Worm (Caenorhabditis elegans) whole organism, L4 larva: ENCODE data around the gene F37H8.6.
A peak's percentile ranks its signal among the peaks of the same experiment; 100 is the strongest.

ENCODE experiments used
- aha-1 ChIP-seq: fragments of 150-350 bp; peaks from one replicate; lab custom pipeline; 2014; ENCODE audit warnings: missing biosample characterization, missing genetic modification characterization
- ceh-82 ChIP-seq: sonication (generic microtip); optimal IDR thresholded peaks from 2 replicates; lab custom pipeline; 2017; ENCODE audit warnings: missing biosample characterization, missing genetic modification characterization
- dmd-6 ChIP-seq: fragments of 200-800 bp; sonication (Bioruptor generic); IDR thresholded peaks from 2 replicates; pipeline ENCODE4 v1.3.6; 2022; ENCODE audit warnings: missing genetic modification reagents, missing genetic modification characterization, missing compliant biosample characterization
- dve-1 ChIP-seq: sonication (generic microtip); optimal IDR thresholded peaks from 2 replicates; lab custom pipeline; 2017; ENCODE audit warnings: antibody characterized with exemption, mild to moderate bottlenecking, missing genetic modification characterization, missing compliant biosample characterization; ENCODE audit not compliant: insufficient read depth
- gei-8 ChIP-seq: fragments of 200-800 bp; sonication (Bioruptor generic); optimal IDR thresholded peaks from 2 replicates; lab custom pipeline; 2018; ENCODE audit warnings: mild to moderate bottlenecking, missing genetic modification characterization, missing compliant biosample characterization
- hlh-30 ChIP-seq: sonication (generic microtip); optimal IDR thresholded peaks from 2 replicates; lab custom pipeline; 2017; ENCODE audit warnings: antibody characterized with exemption, mild to moderate bottlenecking, missing genetic modification characterization, missing compliant biosample characterization; ENCODE audit not compliant: insufficient read depth
- lin-13 ChIP-seq: fragments of 150-350 bp; optimal IDR thresholded peaks from 2 replicates; lab custom pipeline; 2014; ENCODE audit warnings: missing biosample characterization, missing genetic modification reagents, missing genetic modification characterization
- lin-38 ChIP-seq: fragments of 200-800 bp; sonication (Bioruptor generic); IDR thresholded peaks from 2 replicates; pipeline ENCODE4 v1.3.6; 2022; ENCODE audit warnings: missing genetic modification reagents, missing genetic modification characterization, missing compliant biosample characterization
- mep-1 ChIP-seq: fragments of 150-350 bp; sonication (generic microtip); optimal IDR thresholded peaks from 3 replicates; lab custom pipeline; 2014; ENCODE audit warnings: missing biosample characterization, missing genetic modification characterization
- nhr-11 ChIP-seq: fragments of 150-350 bp; optimal IDR thresholded peaks from 2 replicates; lab custom pipeline; 2014; ENCODE audit warnings: missing biosample characterization, missing genetic modification characterization
- nhr-48 ChIP-seq: sonication (generic microtip); optimal IDR thresholded peaks from 2 replicates; lab custom pipeline; 2016; ENCODE audit warnings: mild to moderate bottlenecking, missing genetic modification characterization, missing compliant biosample characterization
- nhr-6 ChIP-seq: fragments of 150-350 bp; optimal IDR thresholded peaks from 2 replicates; lab custom pipeline; 2014; ENCODE audit warnings: missing biosample characterization, missing genetic modification characterization
- nhr-77 ChIP-seq: fragments of 150-350 bp; optimal IDR thresholded peaks from 2 replicates; lab custom pipeline; 2014; ENCODE audit warnings: missing biosample characterization, missing genetic modification characterization
- spr-3 ChIP-seq: fragments of 200-800 bp; sonication (Bioruptor generic); optimal IDR thresholded peaks from 2 replicates; lab custom pipeline; 2018; ENCODE audit warnings: mild to moderate bottlenecking, missing genetic modification characterization, missing compliant biosample characterization
- unc-130 ChIP-seq: sonication (generic microtip); optimal IDR thresholded peaks from 2 replicates; lab custom pipeline; 2016; ENCODE audit warnings: missing genetic modification reagents, missing genetic modification characterization, missing compliant biosample characterization
- ztf-7 ChIP-seq: fragments of 150-350 bp; optimal IDR thresholded peaks from 2 replicates; lab custom pipeline; 2014; ENCODE audit warnings: missing biosample characterization, missing genetic modification characterization

The F37H8.6 gene

ce11 chrII:11126312-11127000 lies 50.8 kb downstream of the F37H8.6 start, which contains the start of the genes rps-9 and lsm-1 (continued):
- TF ChIP-seq spr-3 (GFP tag; lab: Kevin White, UChicago), result no peak
- peak; percentile 71 for TF ChIP-seq mep-1 (tag; lab: Kevin White, UChicago)
- peak; percentile 49 for TF ChIP-seq dve-1 (tag; lab: Kevin White, UChicago)
- peak; percentile 70 for TF ChIP-seq lin-38 (GFP tag; lab: Robert Waterston, UW)
- no peak for TF ChIP-seq ceh-82 (tag; lab: Kevin White, UChicago)
- TF ChIP-seq hlh-30 (tag; lab: Kevin White, UChicago), result peak; percentile 58
- peak; percentile 25; the same call in 1 of the 2 replicates for TF ChIP-seq dmd-6 (GFP tag; lab: Robert Waterston, UW)
- peak; percentile 60 for TF ChIP-seq lin-13 (GFP tag; lab: Kevin White, UChicago)
- TF ChIP-seq nhr-6, result peak; percentile 23
- peak; percentile 45 for TF ChIP-seq unc-130
- TF ChIP-seq nhr-11 (tag; lab: Kevin White, UChicago), result peak; percentile 45
- TF ChIP-seq nhr-48 (tag; lab: Kevin White, UChicago), result no peak
- no peak for TF ChIP-seq gei-8 (GFP tag; lab: Kevin White, UChicago)
- TF ChIP-seq aha-1 (tag; lab: Kevin White, UChicago), result peak; percentile 23
- no peak for TF ChIP-seq ztf-7 (tag; lab: Kevin White, UChicago)
- peak; percentile 50 for TF ChIP-seq nhr-77
